Worm (Caenorhabditis elegans): Measurements from ENCODE around the gene ZK1307.3.

ZK1307.3 gene

ce11 chrII:9605954-9606353 is 46.9 kb downstream of the ZK1307.3 start:
- TF ChIP-seq unc-130 (GFP tag; optimal IDR thresholded peaks at IDR 0.05): no peak
- TF ChIP-seq nhr-28 (tag; optimal IDR thresholded peaks at IDR 0.05): peak; percentile 61
- no peak for TF ChIP-seq skn-1 (tag; optimal IDR thresholded peaks at IDR 0.05)
- TF ChIP-seq lin-38 (GFP tag; IDR thresholded peaks at IDR 0.05): no peak
- TF ChIP-seq ceh-62 (tag; optimal IDR thresholded peaks at IDR 0.05): no peak
- no peak for TF ChIP-seq nhr-237 (tag; optimal IDR thresholded peaks at IDR 0.05)
- TF ChIP-seq mdl-1 (tag; optimal IDR thresholded peaks at IDR 0.05): peak in 1 of 2 experiments; percentile 59
- TF ChIP-seq mes-2 (tag; optimal IDR thresholded peaks at IDR 0.05; ENCODE audit: poor library complexity, severe bottlenecking): no peak
- no peak for TF ChIP-seq zip-2 (tag; optimal IDR thresholded peaks at IDR 0.05)
- TF ChIP-seq gei-8 (GFP tag; optimal IDR thresholded peaks at IDR 0.05): no peak
- TF ChIP-seq Y48G9A.11 (GFP tag; IDR thresholded peaks at IDR 0.05): no peak
- no peak for TF ChIP-seq dpl-1 (GFP tag; optimal IDR thresholded peaks at IDR 0.05)
- TF ChIP-seq hlh-30 (tag; optimal IDR thresholded peaks at IDR 0.05; ENCODE audit: insufficient read depth): peak; percentile 45
- no peak for TF ChIP-seq jun-1 (tag; optimal IDR thresholded peaks at IDR 0.05)
- no peak for TF ChIP-seq vab-7 (GFP tag; IDR thresholded peaks at IDR 0.05)
- TF ChIP-seq ama-1 (optimal IDR thresholded peaks at IDR 0.05): no peak
- TF ChIP-seq dmd-8 (GFP tag; IDR thresholded peaks at IDR 0.05): no peak
- no peak for TF ChIP-seq lir-3 (tag; optimal IDR thresholded peaks at IDR 0.05)
- peak in 1 of 2 experiments; percentile 8 for TF ChIP-seq unc-62 (GFP tag; optimal IDR thresholded peaks at IDR 0.05 in 1 of 2)
- TF ChIP-seq unc-62 (tag; optimal IDR thresholded peaks at IDR 0.05): no peak
- no peak for TF ChIP-seq ceh-28 (tag; optimal IDR thresholded peaks at IDR 0.05)
- TF ChIP-seq ctbp-1 (GFP tag; IDR thresholded peaks at IDR 0.05): 0 out of 2 replicates have a peak, but pooled peaks have one; percentile 30
- peak; percentile 44 for TF ChIP-seq mxl-3 (GFP tag; optimal IDR thresholded peaks at IDR 0.05)
- no peak for TF ChIP-seq mdt-29 (GFP tag; IDR thresholded peaks at IDR 0.05)
- TF ChIP-seq nhr-11 (tag; optimal IDR thresholded peaks at IDR 0.05): peak; percentile 42
- no peak for TF ChIP-seq spr-1 (tag; optimal IDR thresholded peaks at IDR 0.05)
- no peak for TF ChIP-seq pqm-1 (tag; optimal IDR thresholded peaks at IDR 0.05)

ce11 chrII:9605336-9605735 is 47.5 kb downstream of the ZK1307.3 start, which contains the start of gene nhr-19:
Gene nhr-19, minus strand, starts transcription at chrII:9605526.
- TF ChIP-seq zip-11 (GFP tag; IDR thresholded peaks at IDR 0.05): no peak
- peak in 1 of 2 experiments; percentile 88 for TF ChIP-seq unc-62 (GFP tag; optimal IDR thresholded peaks at IDR 0.05 in 1 of 2)
- TF ChIP-seq unc-62 (tag; optimal IDR thresholded peaks at IDR 0.05): no peak
- TF ChIP-seq daf-16 (GFP tag; optimal IDR thresholded peaks at IDR 0.05): no peak
- TF ChIP-seq daf-16 (tag; optimal IDR thresholded peaks at IDR 0.05): peak; percentile 63
- TF ChIP-seq nhr-11 (tag; optimal IDR thresholded peaks at IDR 0.05): peak; percentile 74
- TF ChIP-seq spr-3 (GFP tag; optimal IDR thresholded peaks at IDR 0.05): no peak
- peak; percentile 33 for TF ChIP-seq mxl-3 (GFP tag; optimal IDR thresholded peaks at IDR 0.05)
- TF ChIP-seq zag-1 (tag; optimal IDR thresholded peaks at IDR 0.05): no peak
- peak; percentile 72 for TF ChIP-seq aha-1 (tag)
- TF ChIP-seq ctbp-1 (GFP tag; IDR thresholded peaks at IDR 0.05): no peak
- TF ChIP-seq nhr-28 (tag; optimal IDR thresholded peaks at IDR 0.05): peak; percentile 23

- no peak for TF ChIP-seq nhr-25 (tag; optimal IDR thresholded peaks at IDR 0.05; ENCODE audit: borderline replicate concordance, insufficient read depth)
- no peak for TF ChIP-seq lin-15B (tag; optimal IDR thresholded peaks at IDR 0.05)
- no peak for TF ChIP-seq daf-8 (GFP tag; IDR thresholded peaks at IDR 0.05)
- peak; percentile 52; the same call in 1 of the 2 replicates for TF ChIP-seq dmd-6 (GFP tag; IDR thresholded peaks at IDR 0.05)
- TF ChIP-seq unc-130 (GFP tag; optimal IDR thresholded peaks at IDR 0.05): no peak
- TF ChIP-seq mep-1 (tag; optimal IDR thresholded peaks at IDR 0.05): no peak
- TF ChIP-seq zip-11 (GFP tag; IDR thresholded peaks at IDR 0.05): no peak
- no peak for TF ChIP-seq ceh-44 (GFP tag; IDR thresholded peaks at IDR 0.05)
- no peak for TF ChIP-seq ceh-20 (GFP tag; IDR thresholded peaks at IDR 0.05)
- no peak for TF ChIP-seq zag-1 (tag; optimal IDR thresholded peaks at IDR 0.05)
- no peak for TF ChIP-seq F49E8.2 (tag; optimal IDR thresholded peaks at IDR 0.05; ENCODE audit: borderline replicate concordance)
- TF ChIP-seq nhr-42 (GFP tag; IDR thresholded peaks at IDR 0.05): no peak
- peak; percentile 25 for TF ChIP-seq hlh-30 (tag; optimal IDR thresholded peaks at IDR 0.05; ENCODE audit: insufficient read depth)
- no peak for TF ChIP-seq fkh-10 (GFP tag; optimal IDR thresholded peaks at IDR 0.05)
- TF ChIP-seq nhr-102 (tag; optimal IDR thresholded peaks at IDR 0.05): no peak
- TF ChIP-seq vab-7 (GFP tag; IDR thresholded peaks at IDR 0.05): no peak
- peak; percentile 37 for TF ChIP-seq pqm-1 (tag; optimal IDR thresholded peaks at IDR 0.05)
- no peak for TF ChIP-seq F26F4.8 (GFP tag; conservative IDR thresholded peaks at IDR 0.05)
- no peak for TF ChIP-seq pha-4 (GFP tag; IDR thresholded peaks at IDR 0.05)
- TF ChIP-seq pha-4 (tag; optimal IDR thresholded peaks at IDR 0.05): no peak
- no peak for TF ChIP-seq ztf-7 (tag; optimal IDR thresholded peaks at IDR 0.05)
- no peak for TF ChIP-seq daf-16 (GFP tag; optimal IDR thresholded peaks at IDR 0.05)
- TF ChIP-seq daf-16 (tag; optimal IDR thresholded peaks at IDR 0.05): peak; percentile 47
- TF ChIP-seq Y105C5A.15 (GFP tag; IDR thresholded peaks at IDR 0.05): no peak
These were observed 48.1 kb downstream of the ZK1307.3 start for ce11 chrII:9604685-9605084.

Data from whole organism, L4 larva.